Fruit fly (Drosophila melanogaster) whole organism, embryonic: Measurements from ENCODE around the gene CG43181.
A peak's percentile ranks its signal among the peaks of the same experiment; 100 is the strongest.

Source experiments
- CG12071 ChIP-seq: fragments of 200-800 bp; sonication (Bioruptor generic); optimal IDR thresholded peaks from 3 replicates; lab custom pipeline; 2018; ENCODE audit warnings: missing biosample characterization, mild to moderate bottlenecking, missing genetic modification characterization
- CG12744 ChIP-seq: fragments of 200-800 bp; sonication (Bioruptor generic); optimal IDR thresholded peaks from 2 replicates; lab custom pipeline; 2016; ENCODE audit warnings: missing biosample characterization, missing genetic modification characterization
- CG15479 ChIP-seq: fragments of 200-800 bp; sonication (Bioruptor generic); optimal IDR thresholded peaks from 3 replicates; lab custom pipeline; 2019; ENCODE audit warnings: missing biosample characterization, mild to moderate bottlenecking, missing genetic modification characterization, moderate library complexity
- CG18262 ChIP-seq: fragments of 200-800 bp; optimal IDR thresholded peaks from 3 replicates; lab custom pipeline; 2019; ENCODE audit warnings: missing biosample characterization, mild to moderate bottlenecking, missing genetic modification characterization, moderate library complexity
- CG1832 ChIP-seq: fragments of 200-800 bp; sonication (Bioruptor generic); optimal IDR thresholded peaks from 2 replicates; lab custom pipeline; 2017; ENCODE audit warnings: missing biosample characterization, mild to moderate bottlenecking, missing genetic modification characterization, inconsistent platforms
- CG18619 ChIP-seq: fragments of 200-800 bp; sonication (Bioruptor generic); optimal IDR thresholded peaks from 3 replicates; lab custom pipeline; 2017; ENCODE audit warnings: missing biosample characterization, mild to moderate bottlenecking, missing genetic modification characterization
- CG2875 ChIP-seq: fragments of 200-800 bp; sonication (Bioruptor generic); optimal IDR thresholded peaks from 2 replicates; lab custom pipeline; 2017; ENCODE audit warnings: missing biosample characterization, mild to moderate bottlenecking, missing genetic modification characterization, missing genetic modification reagents
- CG42726 ChIP-seq: fragments of 200-800 bp; sonication (Bioruptor generic); IDR thresholded peaks from 2 replicates; pipeline ENCODE4 v1.3.6; 2022; ENCODE audit warnings: missing biosample characterization, missing genetic modification characterization; ENCODE audit not compliant: partially characterized antibody
- CG6813 ChIP-seq: fragments of 200-800 bp; sonication (Bioruptor generic); optimal IDR thresholded peaks from 2 replicates; lab custom pipeline; 2017; ENCODE audit warnings: missing biosample characterization, missing genetic modification characterization, mild to moderate bottlenecking, moderate library complexity, missing genetic modification reagents
- CG7928 ChIP-seq: fragments of 200-800 bp; sonication (Bioruptor generic); optimal IDR thresholded peaks from 2 replicates; lab custom pipeline; 2017; ENCODE audit warnings: missing biosample characterization, mild to moderate bottlenecking, missing genetic modification characterization
- Elba2 ChIP-seq: fragments of 200-800 bp; sonication (Bioruptor generic); optimal IDR thresholded peaks from 3 replicates; lab custom pipeline; 2016; ENCODE audit warnings: missing biosample characterization, missing genetic modification characterization
- Jarid2 ChIP-seq: fragments of 200-800 bp; sonication (Bioruptor generic); optimal IDR thresholded peaks from 3 replicates; lab custom pipeline; 2017; ENCODE audit warnings: mild to moderate bottlenecking, missing biosample characterization, missing genetic modification reagents, missing genetic modification characterization
- Kr ChIP-seq: fragments of 200-800 bp; sonication (Bioruptor generic); optimal IDR thresholded peaks from 2 replicates; lab custom pipeline; 2017; ENCODE audit warnings: missing biosample characterization, mild to moderate bottlenecking, missing genetic modification characterization
- Side ChIP-seq: fragments of 200-800 bp; sonication (Bioruptor generic); optimal IDR thresholded peaks from 2 replicates; lab custom pipeline; 2016; ENCODE audit warnings: missing biosample characterization, missing genetic modification characterization
- Sry-δ ChIP-seq: fragments of 200-800 bp; sonication (Bioruptor generic); optimal IDR thresholded peaks from 2 replicates; lab custom pipeline; 2016; ENCODE audit warnings: missing biosample characterization, missing genetic modification characterization
- Trl ChIP-seq, 3 experiments: fragments of >200 bp in 2 of 3; fragments of 200-800 bp in 1 of 3; sonication (Bioruptor generic) in 1 of 3; optimal IDR thresholded peaks; 2 replicates in 1 of 3; 3 replicates in 2 of 3; lab custom pipeline; 2016 to 2017; ENCODE audit warnings: missing biosample characterization in 1 of 3, missing genetic modification characterization in 1 of 3
- ac ChIP-seq: fragments of 200-800 bp; sonication (Bioruptor generic); optimal IDR thresholded peaks from 3 replicates; lab custom pipeline; 2017; ENCODE audit warnings: missing biosample characterization, mild to moderate bottlenecking, missing genetic modification characterization
- cad ChIP-seq: fragments of >200 bp; optimal IDR thresholded peaks from 2 replicates; lab custom pipeline; 2017; ENCODE audit warnings: missing biosample characterization, missing genetic modification characterization
- en ChIP-seq: fragments of 200-800 bp; sonication (Bioruptor generic); optimal IDR thresholded peaks from 2 replicates; lab custom pipeline; 2016; ENCODE audit warnings: missing biosample characterization, missing genetic modification characterization
- eve ChIP-seq, 2 experiments: fragments of >200 bp; optimal IDR thresholded peaks; 2 replicates each; lab custom pipeline; 2017; ENCODE audit warnings: missing biosample characterization in 2 of 2, missing genetic modification characterization in 2 of 2
- fu2 ChIP-seq: fragments of 200-800 bp; sonication (Bioruptor generic); optimal IDR thresholded peaks from 2 replicates; lab custom pipeline; 2016; ENCODE audit warnings: missing biosample characterization, missing genetic modification characterization
- gcm ChIP-seq: fragments of 200-800 bp; sonication (Bioruptor generic); optimal IDR thresholded peaks from 2 replicates; lab custom pipeline; 2019; ENCODE audit warnings: missing biosample characterization, mild to moderate bottlenecking, missing genetic modification characterization, moderate library complexity
- pros ChIP-seq: fragments of 200-800 bp; sonication (Bioruptor generic); optimal IDR thresholded peaks from 3 replicates; lab custom pipeline; 2019; ENCODE audit warnings: missing biosample characterization, mild to moderate bottlenecking, missing genetic modification characterization, moderate library complexity
- sd ChIP-seq: fragments of 200-800 bp; sonication (Bioruptor generic); optimal IDR thresholded peaks from 3 replicates; lab custom pipeline; 2018; ENCODE audit warnings: missing biosample characterization, mild to moderate bottlenecking, missing genetic modification characterization, moderate library complexity
- tll ChIP-seq, 2 experiments: fragments of 200-800 bp in 1 of 2; fragments of >200 bp in 1 of 2; sonication (Bioruptor generic) in 1 of 2; optimal IDR thresholded peaks; 2 replicates each; lab custom pipeline; 2017 to 2019; ENCODE audit warnings: missing biosample characterization in 2 of 2, missing genetic modification characterization in 2 of 2, mild to moderate bottlenecking in 1 of 2, moderate library complexity in 1 of 2
- ttk ChIP-seq: fragments of 200-800 bp; sonication (Bioruptor generic); IDR thresholded peaks from 2 replicates; pipeline ENCODE4 v2.1.2; 2022; ENCODE audit warnings: missing biosample characterization, missing genetic modification characterization
- vnd ChIP-seq: fragments of 200-800 bp; sonication (Bioruptor generic); IDR thresholded peaks from 3 replicates; pipeline ENCODE4 v1.3.6; 2022; ENCODE audit warnings: missing biosample characterization, missing genetic modification characterization; ENCODE audit not compliant: partially characterized antibody
- yki ChIP-seq: fragments of >200 bp; optimal IDR thresholded peaks from 3 replicates; lab custom pipeline; 2018
- z ChIP-seq: fragments of 200-800 bp; sonication (Bioruptor generic); IDR thresholded peaks from 3 replicates; pipeline ENCODE4 v1.3.6; 2022; ENCODE audit warnings: missing biosample characterization, missing genetic modification characterization
- zen ChIP-seq: fragments of 200-800 bp; sonication (Bioruptor generic); optimal IDR thresholded peaks from 3 replicates; lab custom pipeline; 2018; ENCODE audit warnings: missing biosample characterization, mild to moderate bottlenecking, missing genetic modification characterization, moderate library complexity

CG43181 gene

DNA sequence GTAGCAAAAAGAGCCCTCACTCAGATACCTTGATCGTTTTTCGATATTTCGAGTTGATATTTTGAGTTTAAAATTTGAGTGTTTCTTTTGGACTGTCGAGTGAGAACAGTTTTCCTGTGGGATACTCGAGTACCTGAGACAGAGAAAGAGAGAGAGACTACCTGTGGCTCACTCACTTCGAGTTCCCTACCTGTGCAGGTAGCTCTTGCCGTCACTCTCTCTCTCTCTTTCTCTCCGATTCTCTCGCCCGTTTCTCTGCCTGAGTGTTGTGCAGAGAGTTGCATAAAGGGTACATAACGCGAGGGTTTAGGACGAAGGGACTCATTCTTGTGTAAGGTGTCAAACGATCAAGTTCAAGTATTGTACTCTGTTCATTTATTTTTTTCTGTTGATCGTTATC lies 45.4 kb downstream of the CG43181 start, which contains the start of gene sc:
TSS of gene sc (plus strand) at position 315 of the 400 bp plus-strand sequence.
- TF ChIP-seq Sry-δ = no peak
- TF ChIP-seq CG18262 = no peak
- peak; percentile 6 for TF ChIP-seq Jarid2
- TF ChIP-seq CG12744 (GFP tag; lab: Kevin White, UChicago) = no peak
- TF ChIP-seq pros (GFP tag; lab: Kevin White, UChicago) = peak; percentile 5
- TF ChIP-seq Trl (optimal IDR thresholded peaks at IDR 0.05; lab: Kevin White, UChicago) = peak; percentile 16 to 83
- TF ChIP-seq Trl (GFP tag; optimal IDR thresholded peaks at IDR 0.05; lab: Kevin White, UChicago) = no peak
- no peak for TF ChIP-seq vnd (GFP tag; lab: Robert Waterston, UW)
- peak; percentile 97 for TF ChIP-seq z
- TF ChIP-seq eve (GFP tag; optimal IDR thresholded peaks at IDR 0.05; lab: Kevin White, UChicago) = no peak
- no peak for TF ChIP-seq CG6813 (GFP tag; lab: Kevin White, UChicago)
- TF ChIP-seq CG15479 (GFP tag; lab: Kevin White, UChicago) = peak; percentile 94
- TF ChIP-seq gcm = no peak
- TF ChIP-seq sd (tag; lab: Kevin White, UChicago) = no peak
- TF ChIP-seq yki (lab: Kevin White, UChicago) = peak; percentile 53
- no peak for TF ChIP-seq CG18619
- TF ChIP-seq CG1832 (GFP tag; lab: Kevin White, UChicago) = peak; percentile 12
- peak; percentile 15 for TF ChIP-seq Kr (GFP tag; lab: Kevin White, UChicago)
- peak; percentile 18 for TF ChIP-seq ac (GFP tag; lab: Kevin White, UChicago)
- no peak for TF ChIP-seq CG7928 (GFP tag; lab: Kevin White, UChicago)
- no peak for TF ChIP-seq CG42726

DNA sequence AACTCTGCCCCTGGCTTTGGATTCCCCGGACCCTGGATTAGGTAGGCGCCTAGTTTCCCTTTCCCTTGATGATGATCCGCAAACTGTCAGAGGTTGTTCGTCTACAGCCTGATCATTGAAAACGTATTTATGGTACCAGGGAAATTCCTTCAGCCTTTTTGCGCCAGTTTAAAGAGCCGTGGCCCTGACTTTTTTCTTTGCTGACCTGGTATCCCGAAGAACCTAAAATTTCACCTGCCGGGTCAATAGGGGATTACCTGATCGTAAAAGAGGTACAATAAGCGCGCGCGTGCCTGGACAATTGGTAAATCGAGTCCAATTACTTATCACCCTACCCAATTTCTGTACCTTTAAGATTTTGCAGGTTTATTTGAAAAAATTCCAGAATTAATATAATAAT lies 49.4 kb downstream of the CG43181 start:
- TF ChIP-seq tll (GFP tag; optimal IDR thresholded peaks at IDR 0.05; lab: Kevin White, UChicago) (peak in 1 of 2 experiments; percentile 83), Elba2 (GFP tag; lab: Kevin White, UChicago) (peak; percentile 68), Side (no peak), CG2875 (GFP tag; lab: Kevin White, UChicago) (no peak), CG12071 (GFP tag; lab: Kevin White, UChicago) (no peak), zen (tag; lab: Kevin White, UChicago) (peak; percentile 23), ttk (GFP tag; lab: Robert Waterston, UW) (no peak), cad (GFP tag; lab: Kevin White, UChicago) (peak; percentile 82), CG15479 (GFP tag; lab: Kevin White, UChicago) (peak; percentile 65), ac (GFP tag; lab: Kevin White, UChicago) (peak; percentile 67), en (no peak), fu2 (GFP tag; lab: Kevin White, UChicago) (no peak)
